Worm (Caenorhabditis elegans) whole organism, L3 larva: ENCODE data around the gene dur-1.
A peak's percentile ranks its signal among the peaks of the same experiment; 100 is the strongest.

Experiments used
- R02D3.7 ChIP-seq: fragments of 150-350 bp; optimal IDR thresholded peaks from 2 replicates; lab custom pipeline; 2014; ENCODE audit warnings: missing biosample characterization, missing genetic modification characterization
- ZK546.5 ChIP-seq: sonication (generic microtip); optimal IDR thresholded peaks from 2 replicates; lab custom pipeline; 2017; ENCODE audit warnings: missing biosample characterization, missing genetic modification characterization
- ama-1 ChIP-seq: fragments of 150-350 bp; optimal IDR thresholded peaks from 2 replicates; lab custom pipeline; 2018
- ceh-16 ChIP-seq: sonication (generic microtip); optimal IDR thresholded peaks from 2 replicates; lab custom pipeline; 2017; ENCODE audit warnings: missing biosample characterization, missing genetic modification characterization
- ceh-28 ChIP-seq: fragments of 150-350 bp; optimal IDR thresholded peaks from 2 replicates; lab custom pipeline; 2014; ENCODE audit warnings: missing biosample characterization, missing genetic modification reagents, missing genetic modification characterization
- ceh-82 ChIP-seq: fragments of 150-350 bp; optimal IDR thresholded peaks from 2 replicates; lab custom pipeline; 2014; ENCODE audit warnings: missing biosample characterization, missing genetic modification characterization
- ceh-9 ChIP-seq: sonication (generic microtip); optimal IDR thresholded peaks from 2 replicates; lab custom pipeline; 2018; ENCODE audit warnings: missing biosample characterization, missing genetic modification characterization
- daf-12 ChIP-seq: fragments of 150-350 bp; optimal IDR thresholded peaks from 2 replicates; lab custom pipeline; 2014; ENCODE audit warnings: missing biosample characterization, missing genetic modification reagents, missing genetic modification characterization
- egl-27 ChIP-seq: sonication (generic microtip); optimal IDR thresholded peaks from 4 replicates; lab custom pipeline; 2017; ENCODE audit warnings: missing biosample characterization, missing genetic modification reagents, missing genetic modification characterization
- eor-1 ChIP-seq, 2 experiments: fragments of 150-350 bp; optimal IDR thresholded peaks; 2 replicates each; lab custom pipeline; 2014 to 2018; ENCODE audit warnings: missing biosample characterization in 2 of 2, missing genetic modification characterization in 2 of 2
- fkh-2 ChIP-seq: fragments of 150-350 bp; optimal IDR thresholded peaks from 2 replicates; lab custom pipeline; 2014; ENCODE audit warnings: missing biosample characterization, missing genetic modification reagents, missing genetic modification characterization
- fos-1 ChIP-seq: fragments of 150-350 bp; optimal IDR thresholded peaks from 2 replicates; lab custom pipeline; 2014; ENCODE audit warnings: missing biosample characterization, missing genetic modification characterization
- hmg-11 ChIP-seq: sonication (generic microtip); optimal IDR thresholded peaks from 2 replicates; lab custom pipeline; 2016; ENCODE audit warnings: missing genetic modification characterization, missing compliant biosample characterization
- jun-1 ChIP-seq: fragments of 150-350 bp; optimal IDR thresholded peaks from 2 replicates; lab custom pipeline; 2014; ENCODE audit warnings: missing biosample characterization, missing genetic modification reagents, missing genetic modification characterization
- lin-15B ChIP-seq: fragments of 150-350 bp; optimal IDR thresholded peaks from 2 replicates; lab custom pipeline; 2014; ENCODE audit warnings: missing biosample characterization, missing genetic modification characterization
- lin-39 ChIP-seq: fragments of 150-350 bp; optimal IDR thresholded peaks from 2 replicates; lab custom pipeline; 2018; ENCODE audit warnings: missing biosample characterization, missing genetic modification reagents, missing genetic modification characterization
- nfya-1 ChIP-seq: sonication (generic microtip); optimal IDR thresholded peaks from 2 replicates; lab custom pipeline; 2017; ENCODE audit warnings: missing genetic modification characterization, mild to moderate bottlenecking, missing compliant biosample characterization, antibody characterized with exemption, moderate library complexity; ENCODE audit not compliant: insufficient read depth
- nhr-11 ChIP-seq: fragments of 150-350 bp; optimal IDR thresholded peaks from 2 replicates; lab custom pipeline; 2014; ENCODE audit warnings: missing biosample characterization, missing genetic modification characterization
- nhr-12 ChIP-seq: fragments of 150-350 bp; optimal IDR thresholded peaks from 2 replicates; lab custom pipeline; 2014; ENCODE audit warnings: missing biosample characterization, missing genetic modification characterization
- nhr-23 ChIP-seq: fragments of 150-350 bp; optimal IDR thresholded peaks from 2 replicates; lab custom pipeline; 2014; ENCODE audit warnings: missing biosample characterization, missing genetic modification reagents, missing genetic modification characterization
- nhr-25 ChIP-seq: sonication (generic microtip); optimal IDR thresholded peaks from 2 replicates; lab custom pipeline; 2017; ENCODE audit warnings: missing biosample characterization, missing genetic modification characterization
- nhr-28 ChIP-seq: fragments of 150-350 bp; optimal IDR thresholded peaks from 2 replicates; lab custom pipeline; 2014; ENCODE audit warnings: missing biosample characterization, missing genetic modification characterization
- nhr-43 ChIP-seq: sonication (generic microtip); optimal IDR thresholded peaks from 2 replicates; lab custom pipeline; 2016; ENCODE audit warnings: mild to moderate bottlenecking, missing genetic modification characterization, missing compliant biosample characterization; ENCODE audit not compliant: poor library complexity, severe bottlenecking
- nhr-67 ChIP-seq: fragments of 150-350 bp; optimal IDR thresholded peaks from 2 replicates; lab custom pipeline; 2014; ENCODE audit warnings: missing biosample characterization, missing genetic modification characterization
- pha-4 ChIP-seq: fragments of 150-350 bp; optimal IDR thresholded peaks from 2 replicates; lab custom pipeline; 2014; ENCODE audit warnings: missing biosample characterization, missing genetic modification reagents, missing genetic modification characterization
- pqm-1 ChIP-seq: fragments of 150-350 bp; optimal IDR thresholded peaks from 2 replicates; lab custom pipeline; 2017; ENCODE audit warnings: missing biosample characterization, missing genetic modification characterization, inconsistent platforms
- sea-2 ChIP-seq: fragments of 150-350 bp; sonication (generic microtip); optimal IDR thresholded peaks from 4 replicates; lab custom pipeline; 2014; ENCODE audit warnings: missing biosample characterization, missing genetic modification reagents, missing genetic modification characterization
- snpc-4 ChIP-seq: fragments of 150-350 bp; optimal IDR thresholded peaks from 2 replicates; lab custom pipeline; 2014; ENCODE audit warnings: missing biosample characterization, missing genetic modification characterization
- unc-39 ChIP-seq: sonication (generic microtip); optimal IDR thresholded peaks from 4 replicates; lab custom pipeline; 2017; ENCODE audit warnings: missing biosample characterization, missing genetic modification characterization
- unc-62 ChIP-seq: fragments of 150-350 bp; sonication (generic microtip); optimal IDR thresholded peaks from 4 replicates; lab custom pipeline; 2014; ENCODE audit warnings: missing biosample characterization, missing genetic modification reagents, missing genetic modification characterization
- zag-1 ChIP-seq: fragments of 150-350 bp; optimal IDR thresholded peaks from 2 replicates; lab custom pipeline; 2014; ENCODE audit warnings: missing biosample characterization, missing genetic modification characterization
- ztf-4 ChIP-seq: fragments of 150-350 bp; optimal IDR thresholded peaks from 2 replicates; lab custom pipeline; 2014; ENCODE audit warnings: missing biosample characterization, missing genetic modification characterization

The dur-1 gene

ce11 chrIV:9918021-9918420 lies 10.0 kb downstream of the dur-1 start:
- TF ChIP-seq nhr-43 (peak; percentile 65), nhr-25 (tag; lab: Kevin White, UChicago) (peak; percentile 60), nfya-1 (tag; lab: Kevin White, UChicago) (peak; percentile 4), nhr-12 (tag; lab: Kevin White, UChicago) (no peak), jun-1 (tag; lab: Kevin White, UChicago) (no peak), nhr-23 (tag; lab: Kevin White, UChicago) (peak; percentile 28), zag-1 (tag; lab: Kevin White, UChicago) (no peak)

ce11 chrIV:9916224-9916623 lies 11.8 kb downstream of the dur-1 start, which contains the start of gene bed-3:
Gene bed-3 (plus strand): TSS chrIV:9916524.
- TF ChIP-seq nhr-12 (tag; lab: Kevin White, UChicago) (no peak), hmg-11 (tag; lab: Kevin White, UChicago) (no peak), ama-1 (lab: Kevin White, UChicago) (no peak), nhr-43 (no peak), R02D3.7 (tag; lab: Kevin White, UChicago) (no peak), nhr-67 (tag; lab: Kevin White, UChicago) (no peak), sea-2 (no peak), lin-15B (tag; lab: Kevin White, UChicago) (no peak), egl-27 (no peak), eor-1 (tag; optimal IDR thresholded peaks at IDR 0.05; lab: Kevin White, UChicago) (no peak)

- no peak for TF ChIP-seq fkh-2
- peak; percentile 81 for TF ChIP-seq nfya-1 (tag; lab: Kevin White, UChicago)
- TF ChIP-seq nhr-25 (tag; lab: Kevin White, UChicago) = peak; percentile 55
These were observed 12.9 kb downstream of the dur-1 start for ce11 chrIV:9915128-9915527.

ce11 chrIV:9913064-9913463 lies 15.0 kb downstream of the dur-1 start:
- TF ChIP-seq nhr-25 (tag; lab: Kevin White, UChicago) = peak; percentile 55
- no peak for TF ChIP-seq jun-1 (tag; lab: Kevin White, UChicago)
- TF ChIP-seq nhr-23 (tag; lab: Kevin White, UChicago) = peak; percentile 10
- peak; percentile 4 for TF ChIP-seq nhr-43
- no peak for TF ChIP-seq fkh-2

- TF ChIP-seq ceh-9 (tag; lab: Kevin White, UChicago) (no peak), ZK546.5 (no peak), sea-2 (no peak), snpc-4 (tag; lab: Kevin White, UChicago) (no peak), jun-1 (tag; lab: Kevin White, UChicago) (no peak), unc-39 (tag; lab: Kevin White, UChicago) (no peak), nhr-25 (tag; lab: Kevin White, UChicago) (no peak), pqm-1 (no peak), unc-62 (GFP tag; lab: Kevin White, UChicago) (no peak), nhr-11 (tag; lab: Kevin White, UChicago) (no peak), ceh-16 (tag; lab: Kevin White, UChicago) (no peak), fos-1 (tag; lab: Kevin White, UChicago) (no peak), pha-4 (tag; lab: Kevin White, UChicago) (no peak), ztf-4 (tag; lab: Kevin White, UChicago) (no peak), daf-12 (tag; lab: Kevin White, UChicago) (no peak), R02D3.7 (tag; lab: Kevin White, UChicago) (no peak), ceh-28 (tag; lab: Kevin White, UChicago) (no peak), nhr-28 (tag; lab: Kevin White, UChicago) (no peak)
These were observed 24.4 kb downstream of the dur-1 start, which contains the start of gene best-13 for ce11 chrIV:9903608-9904007. Gene best-13 (plus strand): TSS chrIV:9903908.

- no peak for TF ChIP-seq R02D3.7 (tag; lab: Kevin White, UChicago)
- TF ChIP-seq lin-39 (tag; lab: Kevin White, UChicago) = no peak
- no peak for TF ChIP-seq nhr-11 (tag; lab: Kevin White, UChicago)
- TF ChIP-seq hmg-11 (tag; lab: Kevin White, UChicago) = peak; percentile 7
- TF ChIP-seq ceh-28 (tag; lab: Kevin White, UChicago) = no peak
- TF ChIP-seq daf-12 (tag; lab: Kevin White, UChicago) = no peak
- peak; percentile 31 for TF ChIP-seq lin-15B (tag; lab: Kevin White, UChicago)
- no peak for TF ChIP-seq nhr-12 (tag; lab: Kevin White, UChicago)
- TF ChIP-seq ceh-9 (tag; lab: Kevin White, UChicago) = no peak
- TF ChIP-seq pha-4 (tag; lab: Kevin White, UChicago) = peak; percentile 34
- no peak for TF ChIP-seq ceh-82 (tag; lab: Kevin White, UChicago)
- no peak for TF ChIP-seq nfya-1 (tag; lab: Kevin White, UChicago)
- TF ChIP-seq, all 47 proteins: peak for 3
These were observed 28.8 kb downstream of the dur-1 start for ce11 chrIV:9899227-9899626.
